Worm (Caenorhabditis elegans): ENCODE data around the gene daf-7.

Gene daf-7

ce11 chrIII:782503-782902, 29.1 kb upstream of the daf-7 start:
- TF ChIP-seq eyg-1 (tag; optimal IDR thresholded peaks at IDR 0.05): no peak
- no peak for TF ChIP-seq sox-2 (GFP tag; IDR thresholded peaks at IDR 0.05)
- TF ChIP-seq nhr-11 (tag; optimal IDR thresholded peaks at IDR 0.05): no peak
- TF ChIP-seq hlh-6 (tag; optimal IDR thresholded peaks at IDR 0.05): no peak
- TF ChIP-seq che-1 (tag; optimal IDR thresholded peaks at IDR 0.05): no peak
- no peak for TF ChIP-seq fkh-6 (tag; optimal IDR thresholded peaks at IDR 0.05)
- TF ChIP-seq Y22D7AL.16 (tag; optimal IDR thresholded peaks at IDR 0.05): no peak
- no peak for TF ChIP-seq ceh-19 (GFP tag; optimal IDR thresholded peaks at IDR 0.05)
- TF ChIP-seq odd-2 (tag; optimal IDR thresholded peaks at IDR 0.05): no peak
- TF ChIP-seq T23F11.4 (GFP tag; optimal IDR thresholded peaks at IDR 0.05): no peak
- TF ChIP-seq ref-2 (tag; optimal IDR thresholded peaks at IDR 0.05): no peak
- no peak for TF ChIP-seq fax-1 (tag; optimal IDR thresholded peaks at IDR 0.05)
- TF ChIP-seq tbx-2 (tag; optimal IDR thresholded peaks at IDR 0.05): no peak
- TF ChIP-seq unc-55 (GFP tag; optimal IDR thresholded peaks at IDR 0.05): no peak
- TF ChIP-seq dve-1 (tag; optimal IDR thresholded peaks at IDR 0.05): no peak
- no peak for TF ChIP-seq K09A11.1 (tag; optimal IDR thresholded peaks at IDR 0.05; ENCODE audit: insufficient read depth)
- TF ChIP-seq ceh-24 (tag; optimal IDR thresholded peaks at IDR 0.05): no peak
- no peak for TF ChIP-seq tbx-7 (tag; optimal IDR thresholded peaks at IDR 0.05)
- no peak for TF ChIP-seq ceh-30 (tag; optimal IDR thresholded peaks at IDR 0.05)
- no peak for TF ChIP-seq elt-2 (tag; optimal IDR thresholded peaks at IDR 0.05)

- TF ChIP-seq pax-1 (tag; optimal IDR thresholded peaks at IDR 0.05): peak; percentile 41
- TF ChIP-seq rnt-1 (tag; optimal IDR thresholded peaks at IDR 0.05): peak; percentile 37
- peak; percentile 94 for TF ChIP-seq unc-42 (tag; optimal IDR thresholded peaks at IDR 0.05)
- peak; percentile 74 for TF ChIP-seq ceh-2 (tag; optimal IDR thresholded peaks at IDR 0.05)
- no peak for TF ChIP-seq ceh-9 (tag; optimal IDR thresholded peaks at IDR 0.05)
- TF ChIP-seq ets-4 (tag; optimal IDR thresholded peaks at IDR 0.05): peak; percentile 63
- TF ChIP-seq ceh-14 (tag; optimal IDR thresholded peaks at IDR 0.05): peak; percentile 86
- no peak for TF ChIP-seq ztf-16 (tag; optimal IDR thresholded peaks at IDR 0.05)
- no peak for TF ChIP-seq nhr-232 (tag; optimal IDR thresholded peaks at IDR 0.05)
- TF ChIP-seq fax-1 (tag; optimal IDR thresholded peaks at IDR 0.05): peak; percentile 59
- peak; percentile 92 for TF ChIP-seq ceh-31 (tag; optimal IDR thresholded peaks at IDR 0.05)
- TF ChIP-seq Y22D7AL.16 (tag; optimal IDR thresholded peaks at IDR 0.05): no peak
- no peak for TF ChIP-seq pha-4 (tag; optimal IDR thresholded peaks at IDR 0.05)
- TF ChIP-seq hlh-15 (tag; optimal IDR thresholded peaks at IDR 0.05): no peak
- TF ChIP-seq ceh-30 (tag; optimal IDR thresholded peaks at IDR 0.05): no peak
- TF ChIP-seq eyg-1 (tag; optimal IDR thresholded peaks at IDR 0.05): no peak
- no peak for TF ChIP-seq ahr-1 (tag; optimal IDR thresholded peaks at IDR 0.05)
- no peak for TF ChIP-seq ceh-24 (tag; optimal IDR thresholded peaks at IDR 0.05)
- no peak for TF ChIP-seq C38D4.7 (GFP tag; optimal IDR thresholded peaks at IDR 0.05)
- TF ChIP-seq lim-6 (tag; optimal IDR thresholded peaks at IDR 0.05): peak; percentile 39
- no peak for TF ChIP-seq ceh-45 (GFP tag; IDR thresholded peaks at IDR 0.05)
- TF ChIP-seq unc-55 (GFP tag; optimal IDR thresholded peaks at IDR 0.05): no peak
- no peak for TF ChIP-seq ama-1 (optimal IDR thresholded peaks at IDR 0.05)
- TF ChIP-seq pros-1 (tag; optimal IDR thresholded peaks at IDR 0.05): no peak
- no peak for TF ChIP-seq ceh-34 (tag; optimal IDR thresholded peaks at IDR 0.05)
- TF ChIP-seq madf-2 (tag; optimal IDR thresholded peaks at IDR 0.05): no peak
- TF ChIP-seq ceh-6 (GFP tag; optimal IDR thresholded peaks at IDR 0.05): no peak
- TF ChIP-seq ref-2 (tag; optimal IDR thresholded peaks at IDR 0.05): peak; percentile 64
- no peak for TF ChIP-seq sox-4 (tag; optimal IDR thresholded peaks at IDR 0.05)
- no peak for TF ChIP-seq mec-3 (tag; optimal IDR thresholded peaks at IDR 0.05; ENCODE audit: borderline replicate concordance)
- no peak for TF ChIP-seq nhr-11 (tag; optimal IDR thresholded peaks at IDR 0.05)
- TF ChIP-seq sox-2 (GFP tag; IDR thresholded peaks at IDR 0.05): no peak
- no peak for TF ChIP-seq gmeb-2 (tag; optimal IDR thresholded peaks at IDR 0.05)
- no peak for TF ChIP-seq ttx-3 (tag; optimal IDR thresholded peaks at IDR 0.05)
- no peak for TF ChIP-seq ceh-48 (tag; optimal IDR thresholded peaks at IDR 0.05)
- no peak for TF ChIP-seq odd-2 (tag; optimal IDR thresholded peaks at IDR 0.05)
- TF ChIP-seq npax-4 (tag; optimal IDR thresholded peaks at IDR 0.05): no peak
- TF ChIP-seq ceh-18 (tag; optimal IDR thresholded peaks at IDR 0.05): peak; percentile 11
- TF ChIP-seq hlh-30 (tag; optimal IDR thresholded peaks at IDR 0.05; ENCODE audit: insufficient read depth): no peak
- TF ChIP-seq hlh-6 (tag; optimal IDR thresholded peaks at IDR 0.05): no peak
- TF ChIP-seq T23F11.4 (GFP tag; optimal IDR thresholded peaks at IDR 0.05): no peak
- no peak for TF ChIP-seq dve-1 (tag; optimal IDR thresholded peaks at IDR 0.05)
- TF ChIP-seq zip-5 (tag; optimal IDR thresholded peaks at IDR 0.05): peak; percentile 55
- no peak for TF ChIP-seq che-1 (tag; optimal IDR thresholded peaks at IDR 0.05)
Observed at ce11 chrIII:783254-783753, 28.3 kb upstream of the daf-7 start, which contains the start of the genes dagl-2 and ppm-1.G. Gene dagl-2, minus strand, starts transcription at chrIII:783305. Gene ppm-1.G, plus strand, starts transcription at chrIII:783703.
